Fruit fly (Drosophila melanogaster) whole organism, prepupa: ENCODE results near the gene Ref1.

ENCODE experiments used
- CG10631 ChIP-seq: fragments of 200-800 bp; sonication (Bioruptor generic); optimal IDR thresholded peaks from 2 replicates; lab custom pipeline; 2016; ENCODE audit warnings: missing biosample characterization, missing genetic modification characterization
- CG8319 ChIP-seq: fragments of 200-800 bp; sonication (Bioruptor generic); optimal IDR thresholded peaks from 3 replicates; lab custom pipeline; 2016; ENCODE audit warnings: missing biosample characterization, missing genetic modification characterization
- Sox14 ChIP-seq: fragments of 200-800 bp; sonication (Bioruptor generic); optimal IDR thresholded peaks from 3 replicates; lab custom pipeline; 2016; ENCODE audit warnings: missing biosample characterization, missing genetic modification characterization
- cyc ChIP-seq: fragments of 200-800 bp; sonication (Bioruptor generic); optimal IDR thresholded peaks from 3 replicates; lab custom pipeline; 2016; ENCODE audit warnings: missing biosample characterization, missing genetic modification characterization
- net ChIP-seq: fragments of 200-800 bp; sonication (Bioruptor generic); optimal IDR thresholded peaks from 3 replicates; lab custom pipeline; 2016; ENCODE audit warnings: missing biosample characterization, missing genetic modification characterization

DNA sequence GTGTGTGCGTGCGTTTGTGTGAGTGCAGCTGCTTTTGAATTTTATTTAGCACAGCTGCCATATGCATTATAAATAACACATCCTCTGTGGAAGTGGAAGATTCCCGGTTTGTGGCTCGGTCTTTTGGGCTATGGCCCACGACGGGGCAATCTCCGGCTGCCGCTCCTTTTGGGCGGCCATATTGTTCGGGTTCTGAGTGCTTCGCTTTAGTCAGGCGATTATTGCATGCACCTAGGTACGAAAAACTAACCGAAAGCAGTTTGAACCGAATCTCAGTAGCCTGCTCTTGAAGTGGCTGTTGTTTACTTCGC, 5.1 kb downstream of the Ref1 start:
- no peak for TF ChIP-seq Sox14 (GFP tag; lab: Kevin White, UChicago)
- no peak for TF ChIP-seq CG10631 (GFP tag; lab: Kevin White, UChicago)
- TF ChIP-seq net (GFP tag; lab: Kevin White, UChicago), result no peak
- no peak for TF ChIP-seq cyc (GFP tag; lab: Kevin White, UChicago)
- no peak for TF ChIP-seq CG8319
